Worm (Caenorhabditis elegans): ENCODE data around the gene F14F9.6.

DNA sequence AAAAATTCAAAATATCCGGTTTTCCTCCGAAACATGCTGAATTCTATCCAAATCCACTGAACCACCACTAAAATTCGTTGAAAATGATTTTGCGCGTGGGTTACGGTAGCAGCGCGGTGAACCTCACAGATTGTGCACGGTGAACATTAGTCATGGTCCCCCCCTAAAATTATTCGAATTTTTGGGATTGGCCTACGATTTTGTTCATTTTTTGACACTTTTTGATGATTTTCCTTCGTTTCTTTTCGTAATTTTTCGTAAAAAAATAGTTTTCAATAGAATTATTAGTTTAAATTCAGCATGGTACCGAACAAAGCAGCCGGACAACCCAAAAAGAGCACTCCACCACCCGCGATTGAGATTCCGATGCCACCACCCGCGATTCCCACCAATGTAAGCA lies 35.3 kb upstream of the F14F9.6 start, which contains the start of gene C03A7.2:
- TF ChIP-seq cey-2 (tag; optimal IDR thresholded peaks at IDR 0.05; ENCODE audit: borderline replicate concordance, insufficient read depth) (no peak), nhr-77 (tag; optimal IDR thresholded peaks at IDR 0.05) (no peak), snpc-4 (tag; optimal IDR thresholded peaks at IDR 0.05) (no peak), lsy-2 (tag; optimal IDR thresholded peaks at IDR 0.05) (no peak), unc-130 (GFP tag; optimal IDR thresholded peaks at IDR 0.05) (no peak), hmg-1.1 (GFP tag; IDR thresholded peaks at IDR 0.05) (no peak), F26F4.8 (GFP tag; conservative IDR thresholded peaks at IDR 0.05) (no peak), R02D3.7 (tag; optimal IDR thresholded peaks at IDR 0.05) (no peak), nhr-28 (tag; optimal IDR thresholded peaks at IDR 0.05) (no peak)

Data from whole organism, L4 larva.